Fruit fly (Drosophila melanogaster) whole organism, wandering third instar larva: ENCODE measurements around the gene Agxt.

Source experiments
- Abd-B ChIP-seq: fragments of >200 bp; optimal IDR thresholded peaks from 2 replicates; lab custom pipeline; 2017; ENCODE audit warnings: missing biosample characterization, missing genetic modification characterization
- CG32264 ChIP-seq: fragments of 200-800 bp; sonication (Bioruptor generic); optimal IDR thresholded peaks from 2 replicates; lab custom pipeline; 2016; ENCODE audit warnings: missing biosample characterization, missing genetic modification characterization
- CG9705 ChIP-seq: fragments of 200-800 bp; sonication (Bioruptor generic); optimal IDR thresholded peaks from 2 replicates; lab custom pipeline; 2018; ENCODE audit warnings: missing biosample characterization, mild to moderate bottlenecking, missing genetic modification characterization
- CrebA ChIP-seq: fragments of 200-800 bp; sonication (Bioruptor generic); optimal IDR thresholded peaks from 2 replicates; lab custom pipeline; 2016; ENCODE audit warnings: missing biosample characterization, mild to moderate bottlenecking, missing genetic modification characterization, borderline replicate concordance
- Dfd ChIP-seq: fragments of >200 bp; optimal IDR thresholded peaks from 2 replicates; lab custom pipeline; 2017; ENCODE audit warnings: missing biosample characterization, missing genetic modification characterization
- Dif ChIP-seq: fragments of 200-275, 200-300 bp; sonication (Bioruptor generic); optimal IDR thresholded peaks from 2 replicates; lab custom pipeline; 2018; ENCODE audit warnings: missing biosample characterization, missing genetic modification characterization; ENCODE audit not compliant: partially characterized antibody
- GATAd ChIP-seq: sonication (Bioruptor generic); optimal IDR thresholded peaks from 2 replicates; lab custom pipeline; 2016; ENCODE audit warnings: missing biosample characterization, missing genetic modification characterization
- HLH106 ChIP-seq: fragments of 200-800 bp; optimal IDR thresholded peaks from 3 replicates; lab custom pipeline; 2019; ENCODE audit warnings: missing biosample characterization, mild to moderate bottlenecking, missing genetic modification characterization, moderate library complexity
- Hnf4 ChIP-seq: fragments of 200-800 bp; sonication (Bioruptor generic); optimal IDR thresholded peaks from 2 replicates; lab custom pipeline; 2016; ENCODE audit warnings: missing biosample characterization, mild to moderate bottlenecking, missing genetic modification characterization
- Hr78 ChIP-seq: fragments of >200 bp; optimal IDR thresholded peaks from 2 replicates; lab custom pipeline; 2017; ENCODE audit warnings: missing biosample characterization, missing genetic modification characterization
- Hr83 ChIP-seq: fragments of 200-300 bp; sonication (Bioruptor generic); optimal IDR thresholded peaks from 2 replicates; lab custom pipeline; 2016; ENCODE audit warnings: missing biosample characterization, mild to moderate bottlenecking, missing genetic modification characterization, moderate library complexity; ENCODE audit not compliant: poor library complexity, severe bottlenecking
- Jra ChIP-seq: sonication (Bioruptor generic); optimal IDR thresholded peaks from 2 replicates; lab custom pipeline; 2016; ENCODE audit warnings: missing biosample characterization, missing genetic modification characterization
- Mio ChIP-seq: sonication (Bioruptor generic); optimal IDR thresholded peaks from 2 replicates; lab custom pipeline; 2016; ENCODE audit warnings: missing biosample characterization, missing genetic modification characterization
- Myc ChIP-seq: fragments of >200 bp; optimal IDR thresholded peaks from 2 replicates; lab custom pipeline; 2017
- N ChIP-seq: fragments of >200 bp; optimal IDR thresholded peaks from 2 replicates; lab custom pipeline; 2018; ENCODE audit warnings: missing biosample characterization, missing external identifiers, missing genetic modification characterization
- OdsH ChIP-seq: fragments of 200-800 bp; sonication (Bioruptor generic); optimal IDR thresholded peaks from 2 replicates; lab custom pipeline; 2016; ENCODE audit warnings: missing biosample characterization, mild to moderate bottlenecking, missing genetic modification characterization
- Rel ChIP-seq, 2 experiments: fragments of 200-800 bp; sonication (Bioruptor generic) in 1 of 2; optimal IDR thresholded peaks; 2 replicates in 1 of 2; 3 replicates in 1 of 2; lab custom pipeline; 2016 to 2019; ENCODE audit warnings: mild to moderate bottlenecking in 2 of 2, missing biosample characterization in 2 of 2, missing genetic modification characterization in 2 of 2, moderate library complexity in 1 of 2
- Sp1 ChIP-seq: fragments of 200-800 bp; sonication (Bioruptor generic); optimal IDR thresholded peaks from 3 replicates; lab custom pipeline; 2019; ENCODE audit warnings: missing biosample characterization, mild to moderate bottlenecking, missing genetic modification characterization, moderate library complexity
- Vsx2 ChIP-seq: fragments of 200-300, 225-300 bp; sonication (Bioruptor generic); optimal IDR thresholded peaks from 2 replicates; lab custom pipeline; 2018; ENCODE audit warnings: missing biosample characterization, missing genetic modification characterization; ENCODE audit not compliant: partially characterized antibody
- br ChIP-seq: fragments of 200-800 bp; sonication (Bioruptor generic); optimal IDR thresholded peaks from 2 replicates; lab custom pipeline; 2016; ENCODE audit warnings: missing biosample characterization, missing genetic modification characterization
- brk ChIP-seq: fragments of 200-800 bp; sonication (Bioruptor generic); optimal IDR thresholded peaks from 2 replicates; lab custom pipeline; 2016; ENCODE audit warnings: missing biosample characterization, mild to moderate bottlenecking, missing genetic modification characterization
- dl ChIP-seq, 2 experiments: fragments of 175-275, 200-275 bp in 1 of 2; fragments of 200-275 bp in 1 of 2; sonication (Bioruptor generic); optimal IDR thresholded peaks; lab custom pipeline; 2018; ENCODE audit warnings: mild to moderate bottlenecking in 2 of 2, missing biosample characterization in 2 of 2, missing genetic modification characterization in 2 of 2, moderate library complexity in 2 of 2; ENCODE audit not compliant: partially characterized antibody in 2 of 2, insufficient read depth in 1 of 2
- dmrt93B ChIP-seq: fragments of 200-800 bp; sonication (Bioruptor generic); optimal IDR thresholded peaks from 2 replicates; lab custom pipeline; 2018; ENCODE audit warnings: missing biosample characterization, mild to moderate bottlenecking, missing genetic modification characterization
- dsf ChIP-seq: sonication (Bioruptor generic); optimal IDR thresholded peaks from 2 replicates; lab custom pipeline; 2016; ENCODE audit warnings: missing biosample characterization, missing genetic modification characterization, borderline replicate concordance
- ey ChIP-seq: fragments of 200-800 bp; sonication (Bioruptor generic); optimal IDR thresholded peaks from 2 replicates; lab custom pipeline; 2016; ENCODE audit warnings: missing biosample characterization, missing genetic modification characterization
- foxo ChIP-seq, 2 experiments: fragments of 200-800 bp; sonication (Bioruptor generic); optimal IDR thresholded peaks; 2 replicates in 1 of 2; 3 replicates in 1 of 2; lab custom pipeline; 2016 to 2017; ENCODE audit warnings: missing biosample characterization in 2 of 2, missing genetic modification characterization in 2 of 2
- fru ChIP-seq: fragments of 200-800 bp; sonication (Bioruptor generic); optimal IDR thresholded peaks from 3 replicates; lab custom pipeline; 2016; ENCODE audit warnings: missing biosample characterization, mild to moderate bottlenecking, missing genetic modification characterization
- h ChIP-seq: fragments of 200-800 bp; sonication (Bioruptor generic); optimal IDR thresholded peaks from 3 replicates; lab custom pipeline; 2016; ENCODE audit warnings: missing biosample characterization, mild to moderate bottlenecking, missing genetic modification characterization
- jim ChIP-seq: fragments of 175-275, 200-325 bp; sonication (Bioruptor generic); optimal IDR thresholded peaks from 2 replicates; lab custom pipeline; 2016; ENCODE audit warnings: missing biosample characterization, mild to moderate bottlenecking, missing genetic modification characterization
- lola ChIP-seq: fragments of >200 bp; optimal IDR thresholded peaks from 2 replicates; lab custom pipeline; 2017; ENCODE audit warnings: missing biosample characterization, missing genetic modification characterization
- pan ChIP-seq: fragments of >200 bp; optimal IDR thresholded peaks from 2 replicates; lab custom pipeline; 2017
- psq ChIP-seq: fragments of 200-800 bp; sonication (Bioruptor generic); optimal IDR thresholded peaks from 3 replicates; lab custom pipeline; 2017; ENCODE audit warnings: missing biosample characterization, mild to moderate bottlenecking, missing genetic modification characterization, moderate library complexity
- rgr ChIP-seq: fragments of 200-800 bp; sonication (Bioruptor generic); optimal IDR thresholded peaks from 3 replicates; lab custom pipeline; 2016; ENCODE audit warnings: missing biosample characterization, mild to moderate bottlenecking, missing genetic modification characterization
- sage ChIP-seq: fragments of 200-800 bp; sonication (Bioruptor generic); optimal IDR thresholded peaks from 2 replicates; lab custom pipeline; 2016; ENCODE audit warnings: missing biosample characterization, mild to moderate bottlenecking, missing genetic modification characterization
- sv ChIP-seq: fragments of 200-800 bp; sonication (Bioruptor generic); optimal IDR thresholded peaks from 3 replicates; lab custom pipeline; 2016; ENCODE audit warnings: missing biosample characterization, missing genetic modification characterization
- tai ChIP-seq: sonication (Bioruptor generic); optimal IDR thresholded peaks from 2 replicates; lab custom pipeline; 2016; ENCODE audit warnings: missing biosample characterization, missing genetic modification characterization
- usp ChIP-seq: fragments of >200 bp; optimal IDR thresholded peaks from 2 replicates; lab custom pipeline; 2017; ENCODE audit warnings: missing biosample characterization, missing genetic modification characterization
- woc ChIP-seq: sonication (Bioruptor generic); optimal IDR thresholded peaks from 2 replicates; lab custom pipeline; 2016; ENCODE audit warnings: missing biosample characterization, mild to moderate bottlenecking, missing genetic modification characterization

The Agxt gene

dm6 chrX:6540215-6540821, 11.6 kb downstream of the Agxt start, which contains the start of gene CG34417:
TSS of gene CG34417 (plus strand) at chrX:6540771.
- TF ChIP-seq woc, result peak; percentile 82
- TF ChIP-seq Myc (lab: Kevin White, UChicago), result no peak
- TF ChIP-seq h (GFP tag; lab: Kevin White, UChicago), result peak; percentile 74
- no peak for TF ChIP-seq brk
- no peak for TF ChIP-seq sv (GFP tag; lab: Kevin White, UChicago)
- no peak for TF ChIP-seq pan (lab: Kevin White, UChicago)
- peak; percentile 78 for TF ChIP-seq Sp1 (GFP tag; lab: Kevin White, UChicago)
- no peak for TF ChIP-seq CG32264 (GFP tag; lab: Kevin White, UChicago)
- peak; percentile 61 for TF ChIP-seq dmrt93B (GFP tag; lab: Kevin White, UChicago)
- TF ChIP-seq Jra (GFP tag; lab: Kevin White, UChicago), result peak; percentile 20
- no peak for TF ChIP-seq GATAd
- TF ChIP-seq foxo (GFP tag; optimal IDR thresholded peaks at IDR 0.05; lab: Kevin White, UChicago), result peak in 1 of 2 experiments; percentile 76
- peak; percentile 60 for TF ChIP-seq rgr
- TF ChIP-seq Rel (GFP tag; optimal IDR thresholded peaks at IDR 0.05; lab: Kevin White, UChicago), result no peak
- no peak for TF ChIP-seq Rel (tag; optimal IDR thresholded peaks at IDR 0.05; lab: Kevin White, UChicago)
- TF ChIP-seq Hnf4 (GFP tag; lab: Kevin White, UChicago), result peak; percentile 45
- no peak for TF ChIP-seq sage (GFP tag; lab: Kevin White, UChicago)
- TF ChIP-seq fru (GFP tag; lab: Kevin White, UChicago), result peak; percentile 81
- TF ChIP-seq jim (GFP tag; lab: Kevin White, UChicago), result no peak
- no peak for TF ChIP-seq Mio (GFP tag; lab: Kevin White, UChicago)
- TF ChIP-seq Vsx2, result no peak
- no peak for TF ChIP-seq usp (GFP tag; lab: Kevin White, UChicago)
- no peak for TF ChIP-seq N (GFP tag; lab: Kevin White, UChicago)
- TF ChIP-seq br (GFP tag; lab: Kevin White, UChicago), result peak; percentile 77
- TF ChIP-seq tai, result no peak
- no peak for TF ChIP-seq CG9705 (GFP tag; lab: Kevin White, UChicago)
- no peak for TF ChIP-seq Hr78 (GFP tag; lab: Kevin White, UChicago)
- no peak for TF ChIP-seq Abd-B
- no peak for TF ChIP-seq Dfd (GFP tag; lab: Kevin White, UChicago)
- TF ChIP-seq OdsH (GFP tag; lab: Kevin White, UChicago), result peak; percentile 70
- no peak for TF ChIP-seq lola (GFP tag; lab: Kevin White, UChicago)
- TF ChIP-seq CrebA (GFP tag; lab: Kevin White, UChicago), result no peak
- no peak for TF ChIP-seq Dif
- peak; percentile 72 for TF ChIP-seq psq
- TF ChIP-seq HLH106 (tag; lab: Kevin White, UChicago), result peak; percentile 70
- no peak for TF ChIP-seq dl (GFP tag; optimal IDR thresholded peaks at IDR 0.05; lab: Kevin White, UChicago; ENCODE audit: insufficient read depth in 1 of 2, partially characterized antibody in 2 of 2)
- no peak for TF ChIP-seq dsf
- peak; percentile 78 for TF ChIP-seq ey (GFP tag; lab: Kevin White, UChicago)
- TF ChIP-seq Hr83 (GFP tag; lab: Kevin White, UChicago), result no peak

- no peak for TF ChIP-seq usp (GFP tag; lab: Kevin White, UChicago)
- TF ChIP-seq sage (GFP tag; lab: Kevin White, UChicago), result no peak
- TF ChIP-seq dl (GFP tag; optimal IDR thresholded peaks at IDR 0.05; lab: Kevin White, UChicago; ENCODE audit: insufficient read depth in 1 of 2, partially characterized antibody in 2 of 2), result no peak
- TF ChIP-seq Myc (lab: Kevin White, UChicago), result no peak
- no peak for TF ChIP-seq CrebA (GFP tag; lab: Kevin White, UChicago)
- no peak for TF ChIP-seq Hnf4 (GFP tag; lab: Kevin White, UChicago)
- no peak for TF ChIP-seq Hr83 (GFP tag; lab: Kevin White, UChicago)
- TF ChIP-seq OdsH (GFP tag; lab: Kevin White, UChicago), result no peak
- no peak for TF ChIP-seq brk
- no peak for TF ChIP-seq Jra (GFP tag; lab: Kevin White, UChicago)
- TF ChIP-seq Dif, result no peak
- TF ChIP-seq Hr78 (GFP tag; lab: Kevin White, UChicago), result no peak
- no peak for TF ChIP-seq dmrt93B (GFP tag; lab: Kevin White, UChicago)
- no peak for TF ChIP-seq psq
- TF ChIP-seq N (GFP tag; lab: Kevin White, UChicago), result no peak
- no peak for TF ChIP-seq HLH106 (tag; lab: Kevin White, UChicago)
- no peak for TF ChIP-seq sv (GFP tag; lab: Kevin White, UChicago)
- no peak for TF ChIP-seq dsf
- no peak for TF ChIP-seq Mio (GFP tag; lab: Kevin White, UChicago)
- TF ChIP-seq CG9705 (GFP tag; lab: Kevin White, UChicago), result no peak
Observed at dm6 chrX:6541277-6541676, 12.5 kb downstream of the Agxt start.
